Fruit fly (Drosophila melanogaster) whole organism, embryonic: Measurements from ENCODE around the gene CG13613.

ENCODE experiments used
- BEAF-32 ChIP-seq: fragments of 200-800 bp; sonication (Bioruptor generic); optimal IDR thresholded peaks from 3 replicates; lab custom pipeline; 2017; ENCODE audit warnings: missing biosample characterization, missing genetic modification characterization, mild to moderate bottlenecking, moderate library complexity, missing genetic modification reagents
- Blimp-1 ChIP-seq: fragments of 200-800 bp; sonication (Bioruptor generic); optimal IDR thresholded peaks from 3 replicates; lab custom pipeline; 2018; ENCODE audit warnings: missing biosample characterization, missing genetic modification characterization, mild to moderate bottlenecking, moderate library complexity, missing genetic modification reagents
- CG11247 ChIP-seq: fragments of 200-800 bp; sonication (Bioruptor generic); IDR thresholded peaks from 2 replicates; pipeline ENCODE4 v1.3.6; 2022; ENCODE audit warnings: missing biosample characterization, missing genetic modification characterization
- CG13296 ChIP-seq: fragments of 200-800 bp; sonication (Bioruptor generic); optimal IDR thresholded peaks from 3 replicates; lab custom pipeline; 2018; ENCODE audit warnings: missing biosample characterization, mild to moderate bottlenecking, missing genetic modification characterization
- CG14965 ChIP-seq: fragments of 200-800 bp; sonication (Bioruptor generic); optimal IDR thresholded peaks from 2 replicates; lab custom pipeline; 2016; ENCODE audit warnings: missing biosample characterization, missing genetic modification characterization, borderline replicate concordance
- CG1529 ChIP-seq: fragments of 200-800 bp; sonication (Bioruptor generic); optimal IDR thresholded peaks from 3 replicates; lab custom pipeline; 2018; ENCODE audit warnings: missing biosample characterization, missing genetic modification characterization
- CG15696 ChIP-seq: fragments of 200-800 bp; sonication (Bioruptor generic); optimal IDR thresholded peaks from 2 replicates; lab custom pipeline; 2019; ENCODE audit warnings: missing biosample characterization, mild to moderate bottlenecking, missing genetic modification characterization, moderate library complexity
- CG18011 ChIP-seq: fragments of 200-800 bp; sonication (Bioruptor generic); optimal IDR thresholded peaks from 2 replicates; lab custom pipeline; 2017; ENCODE audit warnings: missing biosample characterization, missing genetic modification characterization, mild to moderate bottlenecking, moderate library complexity, missing genotype
- CG2889 ChIP-seq: fragments of 200-800 bp; sonication (Bioruptor generic); IDR thresholded peaks from 3 replicates; pipeline ENCODE4 v1.3.6; 2022; ENCODE audit warnings: missing biosample characterization, missing genetic modification characterization
- CG3281 ChIP-seq: fragments of 200-800 bp; sonication (Bioruptor generic); optimal IDR thresholded peaks from 3 replicates; lab custom pipeline; 2017; ENCODE audit warnings: missing biosample characterization, mild to moderate bottlenecking, missing genetic modification characterization
- CG33557 ChIP-seq: fragments of 200-800 bp; sonication (Bioruptor generic); optimal IDR thresholded peaks from 2 replicates; lab custom pipeline; 2019; ENCODE audit warnings: missing biosample characterization, mild to moderate bottlenecking, missing genetic modification characterization, moderate library complexity
- CG3847 ChIP-seq: fragments of 200-800 bp; sonication (Bioruptor generic); IDR thresholded peaks from 2 replicates; pipeline ENCODE4 v1.3.6; 2022; ENCODE audit warnings: missing biosample characterization, missing genetic modification characterization
- CG4424 ChIP-seq: fragments of 200-800 bp; sonication (Bioruptor generic); optimal IDR thresholded peaks from 3 replicates; lab custom pipeline; 2016; ENCODE audit warnings: missing biosample characterization, missing genetic modification characterization
- CG4730 ChIP-seq: fragments of 200-800 bp; sonication (Bioruptor generic); IDR thresholded peaks from 2 replicates; pipeline ENCODE4 v1.3.6; 2022; ENCODE audit warnings: missing biosample characterization, missing genetic modification characterization
- CG7372 ChIP-seq: fragments of 200-800 bp; sonication (Bioruptor generic); IDR thresholded peaks from 2 replicates; pipeline ENCODE4 v1.3.6; 2022; ENCODE audit warnings: missing biosample characterization, missing genetic modification characterization
- CG8089 ChIP-seq: fragments of 200-800 bp; sonication (Bioruptor generic); optimal IDR thresholded peaks from 3 replicates; lab custom pipeline; 2016; ENCODE audit warnings: missing biosample characterization, missing genetic modification characterization
- CG9215 ChIP-seq: fragments of 200-800 bp; sonication (Bioruptor generic); IDR thresholded peaks from 2 replicates; pipeline ENCODE4 v1.3.6; 2022; ENCODE audit warnings: missing biosample characterization, missing genetic modification characterization
- CHES-1-like ChIP-seq: fragments of 200-800 bp; sonication (Bioruptor generic); optimal IDR thresholded peaks from 2 replicates; lab custom pipeline; 2016; ENCODE audit warnings: missing biosample characterization, missing genetic modification characterization
- D19A ChIP-seq: fragments of 200-800 bp; optimal IDR thresholded peaks from 3 replicates; lab custom pipeline; 2019; ENCODE audit warnings: missing biosample characterization, mild to moderate bottlenecking, missing genetic modification characterization, moderate library complexity
- Dbx ChIP-seq: fragments of 200-800 bp; sonication (Bioruptor generic); IDR thresholded peaks from 3 replicates; pipeline ENCODE4 v1.3.6; 2022; ENCODE audit warnings: missing biosample characterization, missing genetic modification characterization
- Dp ChIP-seq: fragments of 200-800 bp; sonication (Bioruptor generic); optimal IDR thresholded peaks from 2 replicates; lab custom pipeline; 2018; ENCODE audit warnings: missing biosample characterization, mild to moderate bottlenecking, missing genetic modification characterization, moderate library complexity
- Ets65A ChIP-seq: fragments of 200-800 bp; sonication (Bioruptor generic); peaks from one replicate; lab custom pipeline; 2016; ENCODE audit warnings: missing biosample characterization, missing genetic modification characterization
- HmgD ChIP-seq: fragments of 200-800 bp; sonication (Bioruptor generic); optimal IDR thresholded peaks from 3 replicates; lab custom pipeline; 2016; ENCODE audit warnings: missing biosample characterization, missing genetic modification characterization
- Hsf ChIP-seq: fragments of 200-800 bp; sonication (Bioruptor generic); optimal IDR thresholded peaks from 3 replicates; lab custom pipeline; 2016; ENCODE audit warnings: missing biosample characterization, missing genetic modification characterization
- Lhr ChIP-seq: fragments of 200-800 bp; sonication (Bioruptor generic); optimal IDR thresholded peaks from 3 replicates; lab custom pipeline; 2017; ENCODE audit warnings: mild to moderate bottlenecking, missing biosample characterization, missing genetic modification reagents, missing genetic modification characterization
- MBD-R2 ChIP-seq: fragments of 200-800 bp; sonication (Bioruptor generic); IDR thresholded peaks from 2 replicates; pipeline ENCODE4 v1.3.6; 2022; ENCODE audit warnings: missing biosample characterization, missing genetic modification characterization
- Mad ChIP-seq: fragments of 200-800 bp; sonication (Bioruptor generic); optimal IDR thresholded peaks from 2 replicates; lab custom pipeline; 2016; ENCODE audit warnings: missing biosample characterization, missing genetic modification characterization
- Mrtf ChIP-seq: fragments of 200-800 bp; sonication (Bioruptor generic); IDR thresholded peaks from 3 replicates; pipeline ENCODE4 v1.3.6; 2022; ENCODE audit warnings: missing biosample characterization, missing genetic modification characterization
- NFAT ChIP-seq: fragments of 200-800 bp; sonication (Bioruptor generic); IDR thresholded peaks from 2 replicates; pipeline ENCODE4 v1.3.6; 2022; ENCODE audit warnings: missing biosample characterization, missing genetic modification characterization
- Neu2 ChIP-seq: fragments of 200-800 bp; sonication (Bioruptor generic); optimal IDR thresholded peaks from 3 replicates; lab custom pipeline; 2016; ENCODE audit warnings: missing biosample characterization, missing genetic modification characterization, borderline replicate concordance
- Sry-δ ChIP-seq: fragments of 200-800 bp; sonication (Bioruptor generic); optimal IDR thresholded peaks from 2 replicates; lab custom pipeline; 2016; ENCODE audit warnings: missing biosample characterization, missing genetic modification characterization
- Vsx1 ChIP-seq: fragments of 200-800 bp; sonication (Bioruptor generic); optimal IDR thresholded peaks from 2 replicates; lab custom pipeline; 2017; ENCODE audit warnings: missing biosample characterization, mild to moderate bottlenecking, missing genetic modification characterization, missing genetic modification reagents
- Xbp1 ChIP-seq: fragments of 200-800 bp; sonication (Bioruptor generic); optimal IDR thresholded peaks from 3 replicates; lab custom pipeline; 2016; ENCODE audit warnings: missing biosample characterization, mild to moderate bottlenecking, missing genetic modification characterization
- ash1 ChIP-seq: fragments of 200-800 bp; sonication (Bioruptor generic); optimal IDR thresholded peaks from 2 replicates; lab custom pipeline; 2018; ENCODE audit warnings: missing biosample characterization, mild to moderate bottlenecking, missing genetic modification characterization
- bbx ChIP-seq: fragments of 200-800 bp; sonication (Bioruptor generic); IDR thresholded peaks from 2 replicates; pipeline ENCODE4 v1.3.6; 2022; ENCODE audit warnings: missing biosample characterization, missing genetic modification characterization; ENCODE audit not compliant: partially characterized antibody
- chn ChIP-seq: fragments of 200-800 bp; sonication (Bioruptor generic); optimal IDR thresholded peaks from 2 replicates; lab custom pipeline; 2016; ENCODE audit warnings: missing biosample characterization, missing genetic modification characterization
- dimm ChIP-seq: fragments of 200-800 bp; sonication (Bioruptor generic); IDR thresholded peaks from 2 replicates; pipeline ENCODE4 v1.3.6; 2022; ENCODE audit warnings: missing biosample characterization, missing genetic modification characterization
- jigr1 ChIP-seq: fragments of 200-800 bp; sonication (Bioruptor generic); IDR thresholded peaks from 3 replicates; pipeline ENCODE4 v1.3.6; 2022; ENCODE audit warnings: missing biosample characterization, missing genetic modification characterization
- ken ChIP-seq: fragments of 200-800 bp; sonication (Bioruptor generic); IDR thresholded peaks from 3 replicates; pipeline ENCODE4 v1.3.6; 2022; ENCODE audit warnings: missing biosample characterization, missing genetic modification characterization
- knrl ChIP-seq: fragments of 200-800 bp; sonication (Bioruptor generic); IDR thresholded peaks from 3 replicates; pipeline ENCODE4 v1.3.6; 2022; ENCODE audit warnings: missing biosample characterization, missing genetic modification characterization; ENCODE audit not compliant: partially characterized antibody
- nmo ChIP-seq: fragments of 200-800 bp; sonication (Bioruptor generic); optimal IDR thresholded peaks from 2 replicates; lab custom pipeline; 2018; ENCODE audit warnings: missing biosample characterization, mild to moderate bottlenecking, missing genetic modification characterization, moderate library complexity
- otp ChIP-seq: fragments of 200-800 bp; sonication (Bioruptor generic); IDR thresholded peaks from 3 replicates; pipeline ENCODE4, ENCODE4 v1.3.6; 2022; ENCODE audit warnings: missing biosample characterization, missing genetic modification characterization
- pan ChIP-seq, 4 experiments: fragments of >200 bp in 3 of 4; fragments of 200-800 bp in 1 of 4; sonication (Bioruptor generic) in 1 of 4; optimal IDR thresholded peaks in 3 of 4; IDR thresholded peaks in 1 of 4; 2 replicates each; pipeline versions ENCODE4 v1.3.6 to Lab custom; 2017 to 2022; ENCODE audit warnings: missing biosample characterization in 2 of 4, missing genetic modification characterization in 2 of 4, mixed read lengths in 1 of 4
- pzg ChIP-seq: fragments of 200-800 bp; sonication (Bioruptor generic); optimal IDR thresholded peaks from 3 replicates; lab custom pipeline; 2018; ENCODE audit warnings: missing biosample characterization, mild to moderate bottlenecking, missing genetic modification characterization, moderate library complexity
- ro ChIP-seq: fragments of 200-800 bp; sonication (Bioruptor generic); IDR thresholded peaks from 2 replicates; pipeline ENCODE4 v1.3.6; 2022; ENCODE audit warnings: missing biosample characterization, missing genetic modification characterization
- sd ChIP-seq: fragments of 200-800 bp; sonication (Bioruptor generic); optimal IDR thresholded peaks from 3 replicates; lab custom pipeline; 2018; ENCODE audit warnings: missing biosample characterization, mild to moderate bottlenecking, missing genetic modification characterization, moderate library complexity
- shn ChIP-seq: fragments of 200-800 bp; sonication (Bioruptor generic); optimal IDR thresholded peaks from 3 replicates; lab custom pipeline; 2016; ENCODE audit warnings: missing biosample characterization, missing genetic modification characterization
- toy ChIP-seq: fragments of 200-800 bp; sonication (Bioruptor generic); IDR thresholded peaks from 2 replicates; pipeline ENCODE4 v1.3.6; 2022; ENCODE audit warnings: missing biosample characterization, missing genetic modification characterization
- tup ChIP-seq: fragments of 200-800 bp; sonication (Bioruptor generic); optimal IDR thresholded peaks from 2 replicates; lab custom pipeline; 2016; ENCODE audit warnings: missing biosample characterization, mild to moderate bottlenecking, missing genetic modification characterization, moderate library complexity

The CG13613 gene

dm6 chr3R:24333182-24333808, 32.1 kb upstream of the CG13613 start, which contains the start of the genes Rrp5 and Dis3 (continued):
- TF ChIP-seq bbx (GFP tag; lab: Robert Waterston, UW) = peak; percentile 58; the same call in 1 of the 2 replicates
- TF ChIP-seq Mad = peak; percentile 36
- no peak for TF ChIP-seq CG18011 (GFP tag; lab: Kevin White, UChicago)
- 0 out of 2 replicates have a peak, but pooled peaks have one; percentile 10 for TF ChIP-seq toy (GFP tag; lab: Robert Waterston, UW)
- peak; percentile 66 for TF ChIP-seq nmo (GFP tag; lab: Kevin White, UChicago)
- no peak for TF ChIP-seq tup (GFP tag; lab: Kevin White, UChicago)
- TF ChIP-seq Blimp-1 (GFP tag; lab: Kevin White, UChicago) = no peak
- peak; percentile 13 for TF ChIP-seq chn
- peak; percentile 38 for TF ChIP-seq shn (GFP tag; lab: Kevin White, UChicago)
- no peak for TF ChIP-seq D19A (tag; lab: Kevin White, UChicago)
- TF ChIP-seq Neu2 = no peak
- TF ChIP-seq BEAF-32 (GFP tag; lab: Kevin White, UChicago) = peak; percentile 61
- peak; percentile 81 for TF ChIP-seq ken
- TF ChIP-seq NFAT = peak; percentile 79
- peak; percentile 65 for TF ChIP-seq Sry-δ (GFP tag; lab: Kevin White, UChicago)
- peak; percentile 91 for TF ChIP-seq HmgD (GFP tag; lab: Kevin White, UChicago)
- peak; percentile 54 for TF ChIP-seq Xbp1
- TF ChIP-seq CG14965 = no peak
- TF ChIP-seq CG3281 (GFP tag; lab: Kevin White, UChicago) = no peak
- TF ChIP-seq CG3847 = peak; percentile 64; the same call in 1 of the 2 replicates
- TF ChIP-seq otp (GFP tag; lab: Robert Waterston, UW) = no peak
- no peak for TF ChIP-seq CG33557 (GFP tag; lab: Kevin White, UChicago)
- peak; percentile 97 for TF ChIP-seq pzg (GFP tag; lab: Kevin White, UChicago)
- no peak for TF ChIP-seq CG2889 (GFP tag; lab: Robert Waterston, UW)
- no peak for TF ChIP-seq pan (optimal IDR thresholded peaks at IDR 0.05; lab: Kevin White, UChicago)
- peak in 1 of 2 experiments; percentile 18 for TF ChIP-seq pan (GFP tag; optimal IDR thresholded peaks at IDR 0.05 in 1 of 2, IDR thresholded peaks at IDR 0.05 in 1 of 2)
- TF ChIP-seq ro (GFP tag; lab: Robert Waterston, UW) = no peak
- TF ChIP-seq CG8089 = peak; percentile 7
- peak; percentile 64; the same call in 2 of the 3 replicates for TF ChIP-seq knrl (GFP tag; lab: Robert Waterston, UW)
- TF ChIP-seq Lhr (GFP tag; lab: Kevin White, UChicago) = no peak
- TF ChIP-seq jigr1 (GFP tag; lab: Robert Waterston, UW) = no peak
- peak; percentile 33 for TF ChIP-seq CG9215
- TF ChIP-seq Dbx (GFP tag; lab: Robert Waterston, UW) = peak; percentile 59; the same call in 1 of the 3 replicates
- TF ChIP-seq CG4424 = no peak
- TF ChIP-seq MBD-R2 (GFP tag; lab: Robert Waterston, UW) = peak; percentile 99
- no peak for TF ChIP-seq ash1 (GFP tag; lab: Kevin White, UChicago)
- TF ChIP-seq sd = no peak
- peak; percentile 51 for TF ChIP-seq CG11247 (GFP tag; lab: Robert Waterston, UW)
- TF ChIP-seq CG1529 (GFP tag; lab: Kevin White, UChicago) = no peak
- no peak for TF ChIP-seq CG13296 (GFP tag; lab: Kevin White, UChicago)
- TF ChIP-seq Mrtf (GFP tag; lab: Robert Waterston, UW) = peak; percentile 42; the same call in 1 of the 3 replicates
- TF ChIP-seq CG4730 = no peak
- TF ChIP-seq CHES-1-like (GFP tag; lab: Kevin White, UChicago) = peak; percentile 60
- no peak for TF ChIP-seq dimm (GFP tag; lab: Robert Waterston, UW)
- peak; percentile 64 for TF ChIP-seq Dp (GFP tag; lab: Kevin White, UChicago)
- TF ChIP-seq Ets65A (GFP tag; lab: Kevin White, UChicago) = peak; percentile 66
- 0 out of 2 replicates have a peak, but pooled peaks have one; percentile 31 for TF ChIP-seq CG7372
- peak; percentile 40 for TF ChIP-seq Hsf
- peak; percentile 29 for TF ChIP-seq CG15696 (tag; lab: Kevin White, UChicago)
- TF ChIP-seq Vsx1 (GFP tag; lab: Kevin White, UChicago) = no peak
